Fruit fly (Drosophila melanogaster): ENCODE measurements around the gene Gr32a.

- TF ChIP-seq Sin3A (optimal IDR thresholded peaks at IDR 0.05) (no peak), insv (optimal IDR thresholded peaks at IDR 0.05) (no peak), h (optimal IDR thresholded peaks at IDR 0.05) (no peak), psq (optimal IDR thresholded peaks at IDR 0.05) (no peak), ttk (optimal IDR thresholded peaks at IDR 0.05) (no peak), Myc (optimal IDR thresholded peaks at IDR 0.05) (no peak)
Measured at dm6 chr2L:11069475-11069874, 44.3 kb upstream of the Gr32a start.
